Worm (Caenorhabditis elegans) whole organism, midembryonic: ENCODE results near the gene K07C5.13.

Source experiments
- T22C8.4 ChIP-seq: fragments of 200-800 bp; sonication (Bioruptor generic); IDR thresholded peaks from 2 replicates; pipeline ENCODE4 v1.3.6; 2022; ENCODE audit warnings: missing genetic modification characterization, missing compliant biosample characterization
- cog-1 ChIP-seq: sonication (generic microtip); optimal IDR thresholded peaks from 2 replicates; lab custom pipeline; 2016; ENCODE audit warnings: missing genetic modification characterization, missing compliant biosample characterization
- flt-1 ChIP-seq: fragments of 200-800 bp; sonication (Bioruptor generic); IDR thresholded peaks from 2 replicates; pipeline ENCODE4 v1.3.6; 2022; ENCODE audit warnings: missing genetic modification characterization, missing compliant biosample characterization
- klf-2 ChIP-seq: fragments of 200-800 bp; sonication (Bioruptor generic); conservative IDR thresholded peaks from 2 replicates; pipeline ENCODE4 v1.3.6; 2022; ENCODE audit warnings: missing genetic modification reagents, missing genetic modification characterization, missing compliant biosample characterization
- tab-1 ChIP-seq: fragments of 200-800 bp; sonication (Bioruptor generic); IDR thresholded peaks from 2 replicates; pipeline ENCODE4 v1.3.6; 2022; ENCODE audit warnings: missing genetic modification characterization, missing compliant biosample characterization
- ztf-23 ChIP-seq: fragments of 200-800 bp; sonication (Bioruptor generic); IDR thresholded peaks from 2 replicates; pipeline ENCODE4 v1.3.6; 2022; ENCODE audit warnings: missing genetic modification reagents, missing genetic modification characterization, missing compliant biosample characterization
- ztf-29 ChIP-seq: fragments of 200-800 bp; sonication (Bioruptor generic); IDR thresholded peaks from 2 replicates; pipeline ENCODE4 v1.3.6; 2022; ENCODE audit warnings: missing genetic modification reagents, missing genetic modification characterization, missing compliant biosample characterization

- TF ChIP-seq ztf-29, result no peak
- no peak for TF ChIP-seq flt-1
- TF ChIP-seq tab-1 (GFP tag; lab: Robert Waterston, UW), result no peak
- TF ChIP-seq cog-1, result no peak
- TF ChIP-seq T22C8.4 (GFP tag; lab: Robert Waterston, UW), result no peak
- TF ChIP-seq klf-2 (GFP tag; lab: Robert Waterston, UW), result no peak
- no peak for TF ChIP-seq ztf-23 (GFP tag; lab: Robert Waterston, UW)
Observed at ce11 chrV:10319434-10319833, 22.4 kb upstream of the K07C5.13 start, which contains the start of gene B0024.11.
